Fruit fly (Drosophila melanogaster) whole organism, pupa: ENCODE measurements around the gene Desat2.
"Not testable (repeated sequence)": the region's sequence is repeated elsewhere in the genome, so short reads cannot be mapped to it uniquely, and the experiment has no call there.

Experiments
- CG15710 ChIP-seq: fragments of 200-800 bp; sonication (Bioruptor generic); optimal IDR thresholded peaks from 2 replicates; lab custom pipeline; 2018; ENCODE audit warnings: missing biosample characterization, mild to moderate bottlenecking, missing genetic modification characterization, moderate library complexity
- CG34367 ChIP-seq: fragments of 200-800 bp; sonication (Bioruptor generic); optimal IDR thresholded peaks from 2 replicates; lab custom pipeline; 2018; ENCODE audit warnings: missing biosample characterization, mild to moderate bottlenecking, missing genetic modification characterization
- CG8301 ChIP-seq: fragments of 200-800 bp; sonication (Bioruptor generic); optimal IDR thresholded peaks from 2 replicates; lab custom pipeline; 2018; ENCODE audit warnings: missing biosample characterization, mild to moderate bottlenecking, missing genetic modification characterization
- CG9948 ChIP-seq: fragments of 200-800 bp; sonication (Bioruptor generic); optimal IDR thresholded peaks from 2 replicates; lab custom pipeline; 2018; ENCODE audit warnings: missing biosample characterization, mild to moderate bottlenecking, missing genetic modification characterization, moderate library complexity
- EcR ChIP-seq: fragments of 200-800 bp; sonication (Bioruptor generic); optimal IDR thresholded peaks from 3 replicates; lab custom pipeline; 2019; ENCODE audit warnings: missing biosample characterization, missing genetic modification characterization, mild to moderate bottlenecking, moderate library complexity, missing genetic modification reagents
- Pif1A ChIP-seq: fragments of 200-800 bp; sonication (Bioruptor generic); optimal IDR thresholded peaks from 3 replicates; lab custom pipeline; 2016; ENCODE audit warnings: missing biosample characterization, missing genetic modification characterization

dm6 chr3R:12465198-12465597, 29.1 kb downstream of the Desat2 start, which contains the start of gene CG5608:
- not testable (repeated sequence) for TF ChIP-seq CG9948; EcR (GFP tag; lab: Kevin White, UChicago); CG15710 (tag; lab: Kevin White, UChicago); CG8301 (tag; lab: Kevin White, UChicago); Pif1A (GFP tag; lab: Kevin White, UChicago); CG34367 (tag; lab: Kevin White, UChicago)
